Worm (Caenorhabditis elegans) whole organism, L1 larva: Measurements from ENCODE around the gene ZC449.7.

Experiments
- C04F5.9 ChIP-seq: sonication (generic microtip); optimal IDR thresholded peaks from 2 replicates; lab custom pipeline; 2016; ENCODE audit warnings: missing genetic modification characterization, missing compliant biosample characterization
- C16A3.4 ChIP-seq: fragments of 150-350 bp; optimal IDR thresholded peaks from 2 replicates; lab custom pipeline; 2014; ENCODE audit warnings: missing biosample characterization, missing genetic modification characterization
- C34B4.2 ChIP-seq: sonication (generic microtip); optimal IDR thresholded peaks from 2 replicates; lab custom pipeline; 2017; ENCODE audit warnings: mild to moderate bottlenecking, missing genetic modification characterization, missing compliant biosample characterization
- F16B12.6 ChIP-seq: fragments of 150-350 bp; optimal IDR thresholded peaks from 2 replicates; lab custom pipeline; 2014; ENCODE audit warnings: missing biosample characterization, missing genetic modification characterization
- alr-1 ChIP-seq: fragments of 200-800 bp; sonication (Bioruptor generic); optimal IDR thresholded peaks from 2 replicates; lab custom pipeline; 2018; ENCODE audit warnings: borderline replicate concordance, mild to moderate bottlenecking, missing genetic modification characterization, missing compliant biosample characterization
- ama-1 ChIP-seq: fragments of 150-350 bp; optimal IDR thresholded peaks from 2 replicates; lab custom pipeline; 2014
- blmp-1 ChIP-seq: fragments of 150-350 bp; optimal IDR thresholded peaks from 2 replicates; lab custom pipeline; 2014; ENCODE audit warnings: missing biosample characterization, missing genetic modification characterization
- ceh-63 ChIP-seq: fragments of 200-800 bp; sonication (Bioruptor generic); optimal IDR thresholded peaks from 2 replicates; lab custom pipeline; 2018; ENCODE audit warnings: mild to moderate bottlenecking, missing genetic modification characterization, missing compliant biosample characterization
- ceh-8 ChIP-seq: fragments of 200-800 bp; sonication (Bioruptor generic); optimal IDR thresholded peaks from 2 replicates; lab custom pipeline; 2018; ENCODE audit warnings: mild to moderate bottlenecking, missing genetic modification characterization, moderate library complexity, missing compliant biosample characterization
- ceh-82 ChIP-seq, 3 experiments: fragments of 150-350 bp in 1 of 3; sonication (generic microtip) in 2 of 3; optimal IDR thresholded peaks; 2 replicates each; lab custom pipeline; 2014 to 2017; ENCODE audit warnings: missing biosample characterization in 3 of 3, missing genetic modification characterization in 3 of 3
- ceh-88 ChIP-seq: fragments of 200-800 bp; sonication (Bioruptor generic); IDR thresholded peaks from 2 replicates; pipeline ENCODE4 v1.3.6; 2022; ENCODE audit warnings: missing genetic modification characterization, missing compliant biosample characterization
- ces-1 ChIP-seq: fragments of 150-350 bp; optimal IDR thresholded peaks from 2 replicates; lab custom pipeline; 2014; ENCODE audit warnings: missing biosample characterization, missing genetic modification reagents, missing genetic modification characterization
- dsc-1 ChIP-seq: sonication (generic microtip); optimal IDR thresholded peaks from 2 replicates; lab custom pipeline; 2016; ENCODE audit warnings: mild to moderate bottlenecking, missing genetic modification characterization, missing compliant biosample characterization
- efl-1 ChIP-seq, 4 experiments: fragments of 150-350 bp; optimal IDR thresholded peaks in 3 of 4; peaks in 1 of 4; 1 replicate in 1 of 4; 2 replicates in 3 of 4; lab custom pipeline; 2014; ENCODE audit warnings: missing biosample characterization in 2 of 4, missing genetic modification characterization in 2 of 4, missing genetic modification reagents in 2 of 4
- efl-3 ChIP-seq: fragments of 200-800 bp; sonication (Bioruptor generic); optimal IDR thresholded peaks from 2 replicates; lab custom pipeline; 2018; ENCODE audit warnings: mild to moderate bottlenecking, missing genetic modification characterization, missing compliant biosample characterization
- egl-13 ChIP-seq: sonication (generic microtip); optimal IDR thresholded peaks from 2 replicates; lab custom pipeline; 2016; ENCODE audit warnings: missing genotype, missing genetic modification reagents, missing genetic modification characterization, missing compliant biosample characterization
- egl-27 ChIP-seq, 2 experiments: fragments of 150-350 bp in 1 of 2; sonication (generic microtip); optimal IDR thresholded peaks; 3 replicates each; lab custom pipeline; 2017 to 2018; ENCODE audit warnings: missing biosample characterization in 2 of 2, missing genetic modification characterization in 2 of 2, missing genetic modification reagents in 2 of 2
- elt-2 ChIP-seq: sonication (generic microtip); optimal IDR thresholded peaks from 2 replicates; lab custom pipeline; 2016; ENCODE audit warnings: missing genetic modification characterization, mild to moderate bottlenecking, inconsistent platforms, missing compliant biosample characterization, missing genetic modification reagents
- elt-3 ChIP-seq, 6 experiments: fragments of 150-350 bp in 1 of 6; sonication (generic microtip); optimal IDR thresholded peaks; 2 replicates each; lab custom pipeline; 2017 to 2018; ENCODE audit warnings: missing biosample characterization in 6 of 6, missing genetic modification characterization in 6 of 6, inconsistent platforms in 1 of 6
- fkh-10 ChIP-seq: sonication (generic microtip); optimal IDR thresholded peaks from 2 replicates; lab custom pipeline; 2017; ENCODE audit warnings: missing biosample characterization, missing genetic modification reagents, missing genetic modification characterization
- fkh-4 ChIP-seq: sonication (generic microtip); optimal IDR thresholded peaks from 2 replicates; lab custom pipeline; 2016; ENCODE audit warnings: missing compliant biosample characterization, missing genetic modification characterization, borderline replicate concordance
- grh-1 ChIP-seq: fragments of 200-800 bp; sonication (Bioruptor generic); IDR thresholded peaks from 2 replicates; pipeline ENCODE4 v1.3.6; 2022; ENCODE audit warnings: missing genetic modification reagents, missing genetic modification characterization, missing compliant biosample characterization
- hlh-4 ChIP-seq: sonication (generic microtip); optimal IDR thresholded peaks from 2 replicates; lab custom pipeline; 2016; ENCODE audit warnings: mild to moderate bottlenecking, missing genetic modification characterization, missing compliant biosample characterization
- hpl-2 ChIP-seq: fragments of 150-350 bp; optimal IDR thresholded peaks from 2 replicates; lab custom pipeline; 2014; ENCODE audit warnings: missing biosample characterization, missing genetic modification reagents, missing genetic modification characterization
- irx-1 ChIP-seq: sonication (generic microtip); optimal IDR thresholded peaks from 2 replicates; lab custom pipeline; 2016; ENCODE audit warnings: missing genetic modification characterization, missing compliant biosample characterization
- isw-1 ChIP-seq: fragments of 200-800 bp; sonication (Bioruptor generic); IDR thresholded peaks from 2 replicates; pipeline ENCODE4 v1.3.6; 2022; ENCODE audit warnings: missing genetic modification characterization, missing compliant biosample characterization
- jun-1 ChIP-seq: fragments of 150-350 bp; optimal IDR thresholded peaks from 2 replicates; lab custom pipeline; 2014; ENCODE audit warnings: missing biosample characterization, missing genetic modification reagents, missing genetic modification characterization
- lin-13 ChIP-seq: fragments of 150-350 bp; optimal IDR thresholded peaks from 2 replicates; lab custom pipeline; 2014; ENCODE audit warnings: missing biosample characterization, missing genetic modification reagents, missing genetic modification characterization
- lin-14 ChIP-seq: fragments of 200-800 bp; sonication (Bioruptor generic); optimal IDR thresholded peaks from 2 replicates; lab custom pipeline; 2018; ENCODE audit warnings: mild to moderate bottlenecking, missing genetic modification characterization, moderate library complexity, missing compliant biosample characterization
- lin-15B ChIP-seq: fragments of 150-350 bp; sonication (generic microtip); optimal IDR thresholded peaks from 3 replicates; lab custom pipeline; 2014; ENCODE audit warnings: missing biosample characterization, missing genetic modification characterization
- lin-39 ChIP-seq: fragments of 150-350 bp; optimal IDR thresholded peaks from 2 replicates; lab custom pipeline; 2014; ENCODE audit warnings: missing biosample characterization, missing genetic modification reagents, missing genetic modification characterization
- lsy-2 ChIP-seq, 2 experiments: fragments of 150-350 bp; optimal IDR thresholded peaks; 2 replicates each; lab custom pipeline; 2014; ENCODE audit warnings: missing biosample characterization in 2 of 2, missing genetic modification characterization in 2 of 2
- mdl-1 ChIP-seq, 2 experiments: fragments of 150-350 bp; optimal IDR thresholded peaks; 2 replicates each; lab custom pipeline; 2014 to 2017; ENCODE audit warnings: missing biosample characterization in 2 of 2, missing genetic modification characterization in 2 of 2, inconsistent platforms in 1 of 2
- mep-1 ChIP-seq: fragments of 150-350 bp; optimal IDR thresholded peaks from 2 replicates; lab custom pipeline; 2014; ENCODE audit warnings: missing biosample characterization, missing genetic modification characterization
- nhr-11 ChIP-seq: fragments of 150-350 bp; optimal IDR thresholded peaks from 2 replicates; lab custom pipeline; 2014; ENCODE audit warnings: missing biosample characterization, missing genetic modification characterization
- nhr-19 ChIP-seq: fragments of 200-800 bp; sonication (Bioruptor generic); conservative IDR thresholded peaks from 2 replicates; pipeline ENCODE4 v1.3.6; 2022; ENCODE audit warnings: missing genetic modification characterization, missing compliant biosample characterization
- nhr-20 ChIP-seq: sonication (generic microtip); optimal IDR thresholded peaks from 2 replicates; lab custom pipeline; 2016; ENCODE audit warnings: mild to moderate bottlenecking, missing genetic modification characterization, missing compliant biosample characterization
- nhr-237 ChIP-seq: fragments of 150-350 bp; optimal IDR thresholded peaks from 2 replicates; lab custom pipeline; 2014; ENCODE audit warnings: missing biosample characterization, missing genetic modification characterization
- nhr-28 ChIP-seq: fragments of 150-350 bp; optimal IDR thresholded peaks from 2 replicates; lab custom pipeline; 2014; ENCODE audit warnings: missing biosample characterization, missing genetic modification characterization
- nhr-47 ChIP-seq: sonication (generic microtip); optimal IDR thresholded peaks from 2 replicates; lab custom pipeline; 2016; ENCODE audit warnings: mild to moderate bottlenecking, missing genetic modification characterization, moderate library complexity, missing compliant biosample characterization
- nhr-71 ChIP-seq: sonication (generic microtip); optimal IDR thresholded peaks from 2 replicates; lab custom pipeline; 2016; ENCODE audit warnings: mild to moderate bottlenecking, missing genetic modification characterization, moderate library complexity, missing compliant biosample characterization
- nhr-76 ChIP-seq: sonication (generic microtip); optimal IDR thresholded peaks from 2 replicates; lab custom pipeline; 2017; ENCODE audit warnings: missing biosample characterization, missing genetic modification characterization
- nhr-77 ChIP-seq: fragments of 150-350 bp; optimal IDR thresholded peaks from 2 replicates; lab custom pipeline; 2014; ENCODE audit warnings: missing biosample characterization, missing genetic modification characterization
- nhr-85 ChIP-seq: sonication (generic microtip); peaks from one replicate; lab custom pipeline; 2016; ENCODE audit warnings: missing genetic modification characterization, inconsistent platforms, missing compliant biosample characterization
- pqm-1 ChIP-seq: sonication (generic microtip); optimal IDR thresholded peaks from 3 replicates; lab custom pipeline; 2017; ENCODE audit warnings: missing biosample characterization, missing genetic modification characterization
- rnt-1 ChIP-seq: sonication (generic microtip); optimal IDR thresholded peaks from 2 replicates; lab custom pipeline; 2016; ENCODE audit warnings: mild to moderate bottlenecking, missing genetic modification characterization, moderate library complexity, missing compliant biosample characterization
- snpc-4 ChIP-seq: fragments of 150-350 bp; optimal IDR thresholded peaks from 2 replicates; lab custom pipeline; 2014; ENCODE audit warnings: missing biosample characterization, missing genetic modification characterization
- snu-23 ChIP-seq: sonication (generic microtip); optimal IDR thresholded peaks from 2 replicates; lab custom pipeline; 2016; ENCODE audit warnings: missing genetic modification characterization, missing compliant biosample characterization
- sptf-1 ChIP-seq: fragments of 150-350 bp; optimal IDR thresholded peaks from 2 replicates; lab custom pipeline; 2014; ENCODE audit warnings: missing biosample characterization, missing genetic modification characterization
- tbx-2 ChIP-seq: sonication (generic microtip); optimal IDR thresholded peaks from 2 replicates; lab custom pipeline; 2016; ENCODE audit warnings: missing genetic modification characterization, missing compliant biosample characterization
- unc-130 ChIP-seq: fragments of 150-350 bp; optimal IDR thresholded peaks from 2 replicates; lab custom pipeline; 2017; ENCODE audit warnings: missing biosample characterization, missing genetic modification characterization, inconsistent platforms
- vab-15 ChIP-seq: sonication (generic microtip); optimal IDR thresholded peaks from 2 replicates; lab custom pipeline; 2017; ENCODE audit warnings: missing genotype, mild to moderate bottlenecking, missing genetic modification characterization, missing compliant biosample characterization
- zag-1 ChIP-seq: fragments of 150-350 bp; optimal IDR thresholded peaks from 2 replicates; lab custom pipeline; 2014; ENCODE audit warnings: missing biosample characterization, missing genetic modification characterization
- zip-4 ChIP-seq: fragments of 200-800 bp; sonication (Bioruptor generic); optimal IDR thresholded peaks from 2 replicates; lab custom pipeline; 2018; ENCODE audit warnings: mild to moderate bottlenecking, missing genetic modification characterization, moderate library complexity, missing compliant biosample characterization

The ZC449.7 gene

DNA sequence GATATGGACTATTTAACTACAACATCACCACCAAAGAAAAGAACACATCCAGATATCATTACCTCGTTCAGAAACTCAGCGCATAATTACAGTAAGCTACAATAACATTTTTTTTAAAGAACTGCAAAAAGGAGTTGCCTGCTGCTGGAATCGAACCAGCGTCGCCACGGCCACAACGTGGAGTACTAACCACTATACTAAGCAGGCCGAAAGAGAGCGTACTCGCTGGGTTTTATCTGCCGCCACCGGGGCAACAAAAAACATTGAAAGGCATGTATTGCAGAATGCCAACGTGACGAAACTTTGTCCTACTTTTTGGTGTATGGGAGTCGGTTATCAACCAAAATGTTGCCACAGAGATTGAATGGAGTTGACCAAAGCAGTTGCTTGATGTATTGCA lies 8.8 kb downstream of the ZC449.7 start:
- TF ChIP-seq nhr-28 (tag; lab: Kevin White, UChicago) (no peak), fkh-10 (GFP tag; lab: Kevin White, UChicago) (no peak), ces-1 (GFP tag; lab: Kevin White, UChicago) (no peak), egl-13 (tag; lab: Kevin White, UChicago) (no peak), mep-1 (tag; lab: Kevin White, UChicago) (peak; percentile 49), lin-14 (GFP tag; lab: Kevin White, UChicago) (peak; percentile 58), grh-1 (GFP tag; lab: Robert Waterston, UW) (no peak), snu-23 (GFP tag; lab: Kevin White, UChicago) (peak; percentile 83), nhr-11 (tag; lab: Kevin White, UChicago) (no peak), lin-39 (tag; lab: Kevin White, UChicago) (no peak), egl-27 (tag; optimal IDR thresholded peaks at IDR 0.05; lab: Kevin White, UChicago) (no peak), rnt-1 (tag; lab: Kevin White, UChicago) (peak; percentile 65), ceh-82 (tag; optimal IDR thresholded peaks at IDR 0.05; lab: Kevin White, UChicago) (peak; percentile 39 to 53 (median 44)), F16B12.6 (tag; lab: Kevin White, UChicago) (no peak), lin-15B (no peak), unc-130 (tag; lab: Kevin White, UChicago) (peak; percentile 38), pqm-1 (no peak), mdl-1 (tag; optimal IDR thresholded peaks at IDR 0.05; lab: Kevin White, UChicago) (peak in 1 of 2 experiments; percentile 63), C04F5.9 (no peak), ceh-63 (GFP tag; lab: Kevin White, UChicago) (no peak), C34B4.2 (tag; lab: Kevin White, UChicago) (no peak), nhr-77 (tag; lab: Kevin White, UChicago) (peak; percentile 41), efl-1 (optimal IDR thresholded peaks at IDR 0.05; lab: Kevin White, UChicago) (peak; percentile 7 to 23), efl-1 (GFP tag; optimal IDR thresholded peaks at IDR 0.05 in 1 of 2; lab: Kevin White, UChicago) (peak in 1 of 2 experiments; percentile 89), hlh-4 (tag; lab: Kevin White, UChicago) (no peak), irx-1 (tag; lab: Kevin White, UChicago) (no peak), elt-2 (tag; lab: Kevin White, UChicago) (peak; percentile 20), isw-1 (GFP tag; lab: Robert Waterston, UW) (no peak), C16A3.4 (tag; lab: Kevin White, UChicago) (peak; percentile 66), nhr-20 (tag; lab: Kevin White, UChicago) (peak; percentile 68), nhr-71 (peak; percentile 68), zip-4 (GFP tag; lab: Kevin White, UChicago) (peak; percentile 23), hpl-2 (GFP tag; lab: Kevin White, UChicago) (no peak), vab-15 (tag; lab: Kevin White, UChicago) (no peak), nhr-47 (tag; lab: Kevin White, UChicago) (peak; percentile 67), ama-1 (no peak), nhr-237 (tag; lab: Kevin White, UChicago) (no peak), lin-13 (GFP tag; lab: Kevin White, UChicago) (peak; percentile 27), ceh-8 (GFP tag; lab: Kevin White, UChicago) (no peak), tbx-2 (tag; lab: Kevin White, UChicago) (peak; percentile 54), efl-3 (GFP tag; lab: Kevin White, UChicago) (no peak), elt-3 (tag; optimal IDR thresholded peaks at IDR 0.05; lab: Kevin White, UChicago) (no peak), alr-1 (tag; lab: Kevin White, UChicago) (no peak), nhr-76 (tag; lab: Kevin White, UChicago) (no peak), dsc-1 (tag; lab: Kevin White, UChicago) (peak; percentile 63), jun-1 (tag; lab: Kevin White, UChicago) (peak; percentile 37), nhr-19 (GFP tag; lab: Robert Waterston, UW) (peak; percentile 63), zag-1 (tag; lab: Kevin White, UChicago) (no peak), blmp-1 (tag; lab: Kevin White, UChicago) (peak; percentile 17), lsy-2 (tag; optimal IDR thresholded peaks at IDR 0.05; lab: Kevin White, UChicago) (peak; percentile 19 to 53), fkh-4 (tag; lab: Kevin White, UChicago) (no peak), nhr-85 (tag; lab: Kevin White, UChicago) (peak; percentile 69), snpc-4 (tag; lab: Kevin White, UChicago) (no peak), sptf-1 (tag; lab: Kevin White, UChicago) (no peak), ceh-88 (GFP tag; lab: Robert Waterston, UW) (no peak)
